Fruit fly (Drosophila melanogaster): ENCODE data around the gene GV1.
A peak's percentile ranks its signal among the peaks of the same experiment; 100 is the strongest.

Gene GV1

DNA sequence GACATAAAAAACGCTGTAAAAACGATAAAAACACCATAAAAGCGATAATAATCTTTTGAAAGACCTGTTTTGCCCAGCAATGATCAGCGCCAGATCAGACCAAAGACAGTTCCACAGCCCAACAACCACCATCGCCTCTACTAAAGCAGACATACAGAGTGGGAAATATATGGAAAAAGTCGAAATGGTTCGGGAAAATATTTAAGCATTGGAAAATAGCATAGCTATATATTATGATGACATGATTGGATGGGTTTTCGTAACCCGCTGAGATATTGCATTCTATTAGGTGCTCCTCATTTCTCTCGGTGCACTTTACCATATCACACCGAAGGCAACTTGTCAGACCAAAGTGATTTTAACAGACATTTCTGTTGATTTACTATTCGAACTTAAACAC is 1.8 kb upstream of the GV1 start (continued):
- TF ChIP-seq ind (GFP tag; optimal IDR thresholded peaks at IDR 0.05): peak; percentile 91
- TF ChIP-seq sima (GFP tag; optimal IDR thresholded peaks at IDR 0.05): peak; percentile 68
- peak; percentile 91 for TF ChIP-seq sisA (GFP tag; IDR thresholded peaks at IDR 0.05)
- TF ChIP-seq CG4360 (GFP tag; IDR thresholded peaks at IDR 0.05): peak; percentile 66
- peak; percentile 81 for TF ChIP-seq CG4404 (GFP tag; IDR thresholded peaks at IDR 0.05)
- TF ChIP-seq toy (GFP tag; IDR thresholded peaks at IDR 0.05): peak; percentile 79
- peak; percentile 86 for TF ChIP-seq CG12942 (GFP tag; optimal IDR thresholded peaks at IDR 0.05)
- TF ChIP-seq onecut (GFP tag; IDR thresholded peaks at IDR 0.05): peak; percentile 83
- peak; percentile 95 for TF ChIP-seq tgo (GFP tag; IDR thresholded peaks at IDR 0.05)
- peak; percentile 89 for TF ChIP-seq Dbx (GFP tag; IDR thresholded peaks at IDR 0.05)
- TF ChIP-seq MESR4 (GFP tag; optimal IDR thresholded peaks at IDR 0.05): peak; percentile 18
- TF ChIP-seq az2 (GFP tag; optimal IDR thresholded peaks at IDR 0.05): peak; percentile 84
- TF ChIP-seq Usf (GFP tag; optimal IDR thresholded peaks at IDR 0.05): peak; percentile 29
- peak; percentile 65 for TF ChIP-seq Jarid2 (GFP tag; optimal IDR thresholded peaks at IDR 0.05)
- peak; percentile 90 for TF ChIP-seq CG8924 (tag; optimal IDR thresholded peaks at IDR 0.05)
- TF ChIP-seq klu (GFP tag; IDR thresholded peaks at IDR 0.05): peak; percentile 86
- no peak for TF ChIP-seq Dp (GFP tag; optimal IDR thresholded peaks at IDR 0.05)
- peak; percentile 78 for TF ChIP-seq CG6813 (GFP tag; optimal IDR thresholded peaks at IDR 0.05)
- peak; percentile 70 for TF ChIP-seq D19B (GFP tag; optimal IDR thresholded peaks at IDR 0.05)
- peak; percentile 94 for TF ChIP-seq sob (GFP tag; IDR thresholded peaks at IDR 0.05)
- peak; percentile 84 for TF ChIP-seq CG10959 (GFP tag; IDR thresholded peaks at IDR 0.05)
- peak; percentile 80 for TF ChIP-seq MTF-1 (GFP tag; optimal IDR thresholded peaks at IDR 0.05; ENCODE audit: borderline replicate concordance)
- peak; percentile 91 for TF ChIP-seq CG17328 (GFP tag; IDR thresholded peaks at IDR 0.05)
- peak; percentile 95; the same call in 2 of the 3 replicates for TF ChIP-seq CG2199 (GFP tag; IDR thresholded peaks at IDR 0.05)
- peak; percentile 92 for TF ChIP-seq CG2120 (GFP tag; optimal IDR thresholded peaks at IDR 0.05)
- TF ChIP-seq CG42726 (GFP tag; IDR thresholded peaks at IDR 0.05; ENCODE audit: partially characterized antibody): no peak
- TF ChIP-seq CG16813 (GFP tag; IDR thresholded peaks at IDR 0.05; ENCODE audit: partially characterized antibody): no peak
- peak; percentile 71 for TF ChIP-seq ham (GFP tag; IDR thresholded peaks at IDR 0.05)
- TF ChIP-seq CG17829 (tag; optimal IDR thresholded peaks at IDR 0.05): peak; percentile 88
- no peak for TF ChIP-seq sqz (GFP tag; optimal IDR thresholded peaks at IDR 0.05)
- TF ChIP-seq Dfd (GFP tag; optimal IDR thresholded peaks at IDR 0.05): no peak
- 0 out of 2 replicates have a peak, but pooled peaks have one; percentile 61 for TF ChIP-seq aop (GFP tag; IDR thresholded peaks at IDR 0.05)
- TF ChIP-seq trh (GFP tag; optimal IDR thresholded peaks at IDR 0.05): peak; percentile 75
- peak; percentile 80 for TF ChIP-seq CG17612 (GFP tag; IDR thresholded peaks at IDR 0.05)
- TF ChIP-seq cad (GFP tag; optimal IDR thresholded peaks at IDR 0.05): no peak
- no peak for TF ChIP-seq dan (GFP tag; IDR thresholded peaks at IDR 0.05)
- peak; percentile 84 for TF ChIP-seq eyg (GFP tag; optimal IDR thresholded peaks at IDR 0.05)
- peak; percentile 91 for TF ChIP-seq CG10366 (GFP tag; IDR thresholded peaks at IDR 0.05)
- TF ChIP-seq CG10979 (tag; optimal IDR thresholded peaks at IDR 0.05): peak; percentile 83
- TF ChIP-seq br (optimal IDR thresholded peaks at IDR 0.05): no peak
- no peak for TF ChIP-seq Hey (tag; optimal IDR thresholded peaks at IDR 0.05)
- no peak for TF ChIP-seq nau (GFP tag; optimal IDR thresholded peaks at IDR 0.05)
- TF ChIP-seq Doc2 (GFP tag; IDR thresholded peaks at IDR 0.05): peak; percentile 74
- TF ChIP-seq ATbp (GFP tag; optimal IDR thresholded peaks at IDR 0.05): peak; percentile 83
- peak; percentile 80 for TF ChIP-seq CHES-1-like (GFP tag; optimal IDR thresholded peaks at IDR 0.05)
- TF ChIP-seq CG10321 (GFP tag; IDR thresholded peaks at IDR 0.05): peak; percentile 70
- 0 out of 3 replicates have a peak, but pooled peaks have one; percentile 44 for TF ChIP-seq z (GFP tag; IDR thresholded peaks at IDR 0.05)
- TF ChIP-seq CG7271 (tag; optimal IDR thresholded peaks at IDR 0.05): no peak
- peak; percentile 35 for TF ChIP-seq CG17186 (GFP tag; optimal IDR thresholded peaks at IDR 0.05)
- TF ChIP-seq Asciz (GFP tag; optimal IDR thresholded peaks at IDR 0.05): peak; percentile 84
- peak; percentile 91 to 93 for TF ChIP-seq dpn (GFP tag; optimal IDR thresholded peaks at IDR 0.05)
- TF ChIP-seq kni (GFP tag; optimal IDR thresholded peaks at IDR 0.05): no peak
